Fruit fly (Drosophila melanogaster) whole organism, embryonic: ENCODE results near the gene pros.

Source experiments
- ATbp ChIP-seq: fragments of 200-800 bp; sonication (Bioruptor generic); optimal IDR thresholded peaks from 2 replicates; lab custom pipeline; 2017; ENCODE audit warnings: missing biosample characterization, mild to moderate bottlenecking, missing genetic modification characterization, missing genetic modification reagents
- Antp ChIP-seq: fragments of 200-800 bp; sonication (Bioruptor generic); optimal IDR thresholded peaks from 3 replicates; lab custom pipeline; 2016; ENCODE audit warnings: missing biosample characterization, missing genetic modification characterization
- Bgb ChIP-seq: fragments of 200-800 bp; sonication (Bioruptor generic); IDR thresholded peaks from 2 replicates; pipeline ENCODE4 v1.3.6; 2022; ENCODE audit warnings: missing biosample characterization, missing genetic modification characterization; ENCODE audit not compliant: partially characterized antibody
- CG10209 ChIP-seq: fragments of 200-800 bp; sonication (Bioruptor generic); optimal IDR thresholded peaks from 3 replicates; lab custom pipeline; 2017; ENCODE audit warnings: missing biosample characterization, mild to moderate bottlenecking, missing genetic modification characterization, missing genetic modification reagents
- CG1024 ChIP-seq: fragments of 200-800 bp; sonication (Bioruptor generic); IDR thresholded peaks from 2 replicates; pipeline ENCODE4 v1.3.6; 2022; ENCODE audit warnings: missing biosample characterization, missing genetic modification characterization
- CG11696 ChIP-seq: fragments of 200-800 bp; sonication (Bioruptor generic); IDR thresholded peaks from 2 replicates; pipeline ENCODE4 v1.3.6; 2022; ENCODE audit warnings: missing biosample characterization, missing genetic modification characterization
- CG12391 ChIP-seq: fragments of 200-800 bp; sonication (Bioruptor generic); optimal IDR thresholded peaks from 3 replicates; lab custom pipeline; 2018; ENCODE audit warnings: missing biosample characterization, mild to moderate bottlenecking, missing genetic modification characterization, moderate library complexity
- CG14710 ChIP-seq: fragments of 200-800 bp; sonication (Bioruptor generic); optimal IDR thresholded peaks from 3 replicates; lab custom pipeline; 2019; ENCODE audit warnings: missing biosample characterization, mild to moderate bottlenecking, missing genetic modification characterization, moderate library complexity
- CG15479 ChIP-seq: fragments of 200-800 bp; sonication (Bioruptor generic); optimal IDR thresholded peaks from 3 replicates; lab custom pipeline; 2019; ENCODE audit warnings: missing biosample characterization, mild to moderate bottlenecking, missing genetic modification characterization, moderate library complexity
- CG15514 ChIP-seq: fragments of 200-800 bp; sonication (Bioruptor generic); optimal IDR thresholded peaks from 3 replicates; lab custom pipeline; 2017; ENCODE audit warnings: missing biosample characterization, missing genetic modification characterization, mild to moderate bottlenecking, moderate library complexity, missing genetic modification reagents
- CG2712 ChIP-seq: fragments of 200-800 bp; optimal IDR thresholded peaks from 3 replicates; lab custom pipeline; 2019; ENCODE audit warnings: missing biosample characterization, mild to moderate bottlenecking, missing genetic modification characterization, moderate library complexity
- CG30431 ChIP-seq: fragments of 200-800 bp; sonication (Bioruptor generic); optimal IDR thresholded peaks from 2 replicates; lab custom pipeline; 2017; ENCODE audit warnings: missing biosample characterization, missing genetic modification characterization
- CG3407 ChIP-seq: fragments of 200-800 bp; sonication (Bioruptor generic); optimal IDR thresholded peaks from 2 replicates; lab custom pipeline; 2018; ENCODE audit warnings: missing biosample characterization, mild to moderate bottlenecking, missing genetic modification characterization
- CG4617 ChIP-seq: fragments of 200-800 bp; sonication (Bioruptor generic); optimal IDR thresholded peaks from 3 replicates; lab custom pipeline; 2016; ENCODE audit warnings: missing biosample characterization, missing genetic modification characterization, borderline replicate concordance
- CG5180 ChIP-seq: fragments of 200-800 bp; sonication (Bioruptor generic); optimal IDR thresholded peaks from 3 replicates; lab custom pipeline; 2017; ENCODE audit warnings: missing biosample characterization, missing genetic modification characterization, mild to moderate bottlenecking, moderate library complexity, missing genetic modification reagents
- CG7839 ChIP-seq: fragments of 200-800 bp; sonication (Bioruptor generic); optimal IDR thresholded peaks from 3 replicates; lab custom pipeline; 2018; ENCODE audit warnings: missing biosample characterization, mild to moderate bottlenecking, missing genetic modification characterization, moderate library complexity
- CG7987 ChIP-seq: fragments of 200-800 bp; sonication (Bioruptor generic); optimal IDR thresholded peaks from 2 replicates; lab custom pipeline; 2018; ENCODE audit warnings: missing biosample characterization, mild to moderate bottlenecking, missing genetic modification characterization, moderate library complexity
- CG9609 ChIP-seq: fragments of 200-800 bp; sonication (Bioruptor generic); optimal IDR thresholded peaks from 3 replicates; lab custom pipeline; 2016; ENCODE audit warnings: missing biosample characterization, missing genetic modification characterization
- CG9876 ChIP-seq: fragments of 200-800 bp; sonication (Bioruptor generic); optimal IDR thresholded peaks from 2 replicates; lab custom pipeline; 2016; ENCODE audit warnings: missing biosample characterization, missing genetic modification characterization
- Ets97D ChIP-seq: fragments of 200-800 bp; sonication (Bioruptor generic); optimal IDR thresholded peaks from 3 replicates; lab custom pipeline; 2016; ENCODE audit warnings: missing biosample characterization, missing genetic modification characterization
- Fer3 ChIP-seq: fragments of 200-800 bp; sonication (Bioruptor generic); optimal IDR thresholded peaks from 2 replicates; lab custom pipeline; 2018; ENCODE audit warnings: missing biosample characterization, mild to moderate bottlenecking, missing genetic modification characterization, moderate library complexity
- HLH3B ChIP-seq: fragments of 200-800 bp; sonication (Bioruptor generic); IDR thresholded peaks from 2 replicates; pipeline ENCODE4 v1.3.6; 2022; ENCODE audit warnings: missing biosample characterization, missing genetic modification characterization
- HLH54F ChIP-seq: fragments of 200-800 bp; sonication (Bioruptor generic); optimal IDR thresholded peaks from 3 replicates; lab custom pipeline; 2016; ENCODE audit warnings: missing biosample characterization, missing genetic modification characterization
- Hand ChIP-seq: fragments of 200-800 bp; sonication (Bioruptor generic); optimal IDR thresholded peaks from 2 replicates; lab custom pipeline; 2017; ENCODE audit warnings: mild to moderate bottlenecking, missing biosample characterization, missing genetic modification reagents, missing genetic modification characterization
- Med ChIP-seq: fragments of 200-800 bp; sonication (Bioruptor generic); peaks from one replicate; lab custom pipeline; 2016; ENCODE audit warnings: missing biosample characterization, missing genetic modification characterization, mild to moderate bottlenecking, inconsistent platforms, moderate library complexity
- Myb ChIP-seq: fragments of 200-800 bp; sonication (Bioruptor generic); optimal IDR thresholded peaks from 2 replicates; lab custom pipeline; 2016; ENCODE audit warnings: missing biosample characterization, missing genetic modification characterization
- PHDP ChIP-seq: fragments of 200-800 bp; sonication (Bioruptor generic); optimal IDR thresholded peaks from 3 replicates; lab custom pipeline; 2018; ENCODE audit warnings: missing biosample characterization, mild to moderate bottlenecking, missing genetic modification characterization, moderate library complexity
- TFAM ChIP-seq: fragments of 200-800 bp; sonication (Bioruptor generic); optimal IDR thresholded peaks from 2 replicates; lab custom pipeline; 2017; ENCODE audit warnings: missing biosample characterization, missing genetic modification characterization, inconsistent platforms
- ab ChIP-seq: fragments of 200-800 bp; sonication (Bioruptor generic); optimal IDR thresholded peaks from 2 replicates; lab custom pipeline; 2016; ENCODE audit warnings: missing biosample characterization, missing genetic modification characterization
- ac ChIP-seq: fragments of 200-800 bp; sonication (Bioruptor generic); optimal IDR thresholded peaks from 3 replicates; lab custom pipeline; 2017; ENCODE audit warnings: missing biosample characterization, mild to moderate bottlenecking, missing genetic modification characterization
- ato ChIP-seq: fragments of 200-800 bp; sonication (Bioruptor generic); IDR thresholded peaks from 2 replicates; pipeline ENCODE4 v1.3.6; 2022; ENCODE audit warnings: missing biosample characterization, missing genetic modification characterization; ENCODE audit not compliant: partially characterized antibody
- chif ChIP-seq, 2 experiments: fragments of 200-800 bp; sonication (Bioruptor generic); optimal IDR thresholded peaks; 3 replicates each; lab custom pipeline; 2016; ENCODE audit warnings: missing biosample characterization in 2 of 2, missing genetic modification characterization in 2 of 2
- esg ChIP-seq: fragments of 200-800 bp; sonication (Bioruptor generic); conservative IDR thresholded peaks from 2 replicates; pipeline ENCODE4 v1.3.6; 2022; ENCODE audit warnings: missing biosample characterization, missing genetic modification characterization
- fd102C ChIP-seq: fragments of 200-800 bp; sonication (Bioruptor generic); optimal IDR thresholded peaks from 2 replicates; lab custom pipeline; 2018; ENCODE audit warnings: missing biosample characterization, mild to moderate bottlenecking, missing genetic modification characterization, moderate library complexity
- fd64A ChIP-seq: fragments of 200-800 bp; sonication (Bioruptor generic); optimal IDR thresholded peaks from 3 replicates; lab custom pipeline; 2018; ENCODE audit warnings: missing biosample characterization, mild to moderate bottlenecking, missing genetic modification characterization
- gsb-n ChIP-seq: fragments of 200-800 bp; sonication (Bioruptor generic); optimal IDR thresholded peaks from 3 replicates; lab custom pipeline; 2018; ENCODE audit warnings: missing biosample characterization, mild to moderate bottlenecking, missing genetic modification characterization
- hbn ChIP-seq: fragments of 200-800 bp; sonication (Bioruptor generic); IDR thresholded peaks from 2 replicates; pipeline ENCODE4 v1.3.6; 2022; ENCODE audit warnings: missing biosample characterization, missing genetic modification characterization; ENCODE audit not compliant: partially characterized antibody
- ken ChIP-seq: fragments of 200-800 bp; sonication (Bioruptor generic); IDR thresholded peaks from 3 replicates; pipeline ENCODE4 v1.3.6; 2022; ENCODE audit warnings: missing biosample characterization, missing genetic modification characterization
- knrl ChIP-seq: fragments of 200-800 bp; sonication (Bioruptor generic); IDR thresholded peaks from 3 replicates; pipeline ENCODE4 v1.3.6; 2022; ENCODE audit warnings: missing biosample characterization, missing genetic modification characterization; ENCODE audit not compliant: partially characterized antibody
- nerfin-1 ChIP-seq: fragments of 200-800 bp; sonication (Bioruptor generic); optimal IDR thresholded peaks from 3 replicates; lab custom pipeline; 2019; ENCODE audit warnings: missing biosample characterization, mild to moderate bottlenecking, missing genetic modification characterization, moderate library complexity
- nerfin-2 ChIP-seq: fragments of 200-800 bp; sonication (Bioruptor generic); IDR thresholded peaks from 2 replicates; pipeline ENCODE4 v1.3.6; 2022; ENCODE audit warnings: missing biosample characterization, missing genetic modification characterization; ENCODE audit not compliant: partially characterized antibody
- oc ChIP-seq: fragments of 200-800 bp; sonication (Bioruptor generic); optimal IDR thresholded peaks from 2 replicates; lab custom pipeline; 2018; ENCODE audit warnings: missing biosample characterization, mild to moderate bottlenecking, missing genetic modification characterization, moderate library complexity
- sc ChIP-seq, 3 experiments: fragments of >200 bp in 2 of 3; fragments of 200-800 bp in 1 of 3; sonication (Bioruptor generic) in 1 of 3; optimal IDR thresholded peaks; 2 replicates in 2 of 3; 3 replicates in 1 of 3; lab custom pipeline; 2017; ENCODE audit warnings: mild to moderate bottlenecking in 1 of 3, missing biosample characterization in 1 of 3, missing genetic modification characterization in 1 of 3, missing genetic modification reagents in 1 of 3
- stwl ChIP-seq: fragments of 200-800 bp; sonication (Bioruptor generic); optimal IDR thresholded peaks from 3 replicates; lab custom pipeline; 2018; ENCODE audit warnings: missing biosample characterization, mild to moderate bottlenecking, missing genetic modification characterization, moderate library complexity
- vvl ChIP-seq: fragments of 200-800 bp; sonication (Bioruptor generic); IDR thresholded peaks from 2 replicates; pipeline ENCODE4 v1.3.6; 2022; ENCODE audit warnings: missing biosample characterization, missing genetic modification characterization
- z ChIP-seq: fragments of 200-800 bp; sonication (Bioruptor generic); IDR thresholded peaks from 3 replicates; pipeline ENCODE4 v1.3.6; 2022; ENCODE audit warnings: missing biosample characterization, missing genetic modification characterization

Gene pros

DNA sequence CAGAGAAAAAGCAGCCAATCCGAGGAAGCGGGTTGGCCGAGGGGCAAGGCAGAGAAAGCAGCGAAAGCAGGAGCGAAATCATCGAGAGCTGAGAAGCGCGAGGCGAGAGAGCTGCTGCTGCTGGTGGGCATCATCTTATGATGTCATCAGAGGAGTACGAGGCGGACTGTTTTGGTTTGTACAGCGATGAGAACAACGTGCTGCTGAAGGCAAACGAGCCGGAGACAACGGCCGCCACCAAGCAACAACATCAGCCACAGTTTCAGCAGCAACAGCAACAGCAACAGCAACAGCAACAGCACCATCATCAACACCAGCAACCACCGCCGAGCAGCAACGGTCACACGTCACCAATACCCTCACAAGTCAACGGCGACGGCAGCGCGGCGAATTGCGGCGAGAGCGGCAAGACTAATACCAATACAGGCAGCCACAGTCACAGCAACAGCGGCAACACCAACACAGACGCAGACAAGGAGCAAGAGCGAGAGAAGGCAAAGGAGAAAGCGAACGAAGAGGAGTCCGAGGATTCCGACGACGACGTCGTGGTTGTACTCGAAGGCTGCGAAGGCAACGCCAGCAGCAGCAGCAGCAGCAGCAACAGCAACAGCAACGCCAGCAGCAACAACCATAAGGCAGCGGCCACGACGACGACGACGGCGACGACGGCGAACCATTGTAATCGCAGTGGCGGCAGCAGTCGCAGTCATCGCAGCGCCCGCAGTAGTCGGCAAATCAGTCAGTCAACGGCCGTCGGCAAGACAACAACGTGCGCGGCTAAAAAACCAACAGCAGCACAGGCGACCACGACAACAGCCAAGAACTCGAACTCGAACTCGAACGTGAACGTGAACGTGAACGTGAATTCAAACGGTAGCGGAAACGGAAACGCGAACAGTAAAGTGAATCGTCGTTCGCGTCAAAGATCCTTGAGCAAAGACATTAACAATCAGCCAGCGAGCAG is 44.1 kb downstream of the pros start (continued):
- no peak for TF ChIP-seq CG15514 (GFP tag; lab: Kevin White, UChicago)
- TF ChIP-seq PHDP (tag; lab: Kevin White, UChicago) = no peak
- no peak for TF ChIP-seq CG30431
- no peak for TF ChIP-seq CG9876
- peak; percentile 12 for TF ChIP-seq CG12391 (tag; lab: Kevin White, UChicago)
- TF ChIP-seq stwl = no peak
- TF ChIP-seq HLH54F (GFP tag; lab: Kevin White, UChicago) = no peak
- no peak for TF ChIP-seq CG14710 (tag; lab: Kevin White, UChicago)
- TF ChIP-seq nerfin-2 (GFP tag; lab: Robert Waterston, UW) = no peak
- peak; percentile 43 for TF ChIP-seq CG2712
- 0 out of 3 replicates have a peak, but pooled peaks have one; percentile 33 for TF ChIP-seq knrl (GFP tag; lab: Robert Waterston, UW)
- TF ChIP-seq ac (GFP tag; lab: Kevin White, UChicago) = peak; percentile 42
- no peak for TF ChIP-seq Myb
- TF ChIP-seq CG5180 (GFP tag; lab: Kevin White, UChicago) = peak; percentile 95
- no peak for TF ChIP-seq CG11696
- TF ChIP-seq fd102C (GFP tag; lab: Kevin White, UChicago) = peak; percentile 53
- peak in 1 of 2 experiments; percentile 53 for TF ChIP-seq chif (GFP tag; optimal IDR thresholded peaks at IDR 0.05; lab: Kevin White, UChicago)
- no peak for TF ChIP-seq TFAM (GFP tag; lab: Kevin White, UChicago)
- peak; percentile 89 for TF ChIP-seq Med (GFP tag; lab: Kevin White, UChicago)
- TF ChIP-seq CG15479 (GFP tag; lab: Kevin White, UChicago) = peak; percentile 15
- peak; percentile 50 for TF ChIP-seq nerfin-1
- peak; percentile 52; the same call in 1 of the 2 replicates for TF ChIP-seq vvl
- TF ChIP-seq hbn (GFP tag; lab: Robert Waterston, UW) = 0 out of 2 replicates have a peak, but pooled peaks have one; percentile 32
- peak; percentile 26; the same call in 1 of the 2 replicates for TF ChIP-seq HLH3B
- TF ChIP-seq fd64A (GFP tag; lab: Kevin White, UChicago) = peak; percentile 28
- no peak for TF ChIP-seq CG9609 (GFP tag; lab: Kevin White, UChicago)
- TF ChIP-seq oc = peak; percentile 23
- TF ChIP-seq ken (GFP tag; lab: Robert Waterston, UW) = no peak
- no peak for TF ChIP-seq ato (GFP tag; lab: Robert Waterston, UW)
- TF ChIP-seq CG3407 (GFP tag; lab: Kevin White, UChicago) = no peak
- TF ChIP-seq Fer3 (tag; lab: Kevin White, UChicago) = no peak
- no peak for TF ChIP-seq sc (optimal IDR thresholded peaks at IDR 0.05; lab: Kevin White, UChicago)
- TF ChIP-seq sc (GFP tag; optimal IDR thresholded peaks at IDR 0.05; lab: Kevin White, UChicago) = peak; percentile 11
- peak; percentile 41; the same call in 1 of the 2 replicates for TF ChIP-seq CG1024 (GFP tag; lab: Robert Waterston, UW)
- TF ChIP-seq Bgb (GFP tag; lab: Robert Waterston, UW) = peak; percentile 36; the same call in 1 of the 2 replicates
- TF ChIP-seq ab (GFP tag; lab: Kevin White, UChicago) = no peak
- TF ChIP-seq Hand (GFP tag; lab: Kevin White, UChicago) = no peak
- no peak for TF ChIP-seq ATbp (GFP tag; lab: Kevin White, UChicago)
- peak; percentile 44 for TF ChIP-seq Antp (GFP tag; lab: Kevin White, UChicago)
- no peak for TF ChIP-seq CG7839 (tag; lab: Kevin White, UChicago)
- TF ChIP-seq CG7987 (GFP tag; lab: Kevin White, UChicago) = no peak
- peak; percentile 37 for TF ChIP-seq Ets97D (GFP tag; lab: Kevin White, UChicago)
- no peak for TF ChIP-seq CG4617 (GFP tag; lab: Kevin White, UChicago)
- TF ChIP-seq esg (GFP tag; lab: Robert Waterston, UW) = no peak
- TF ChIP-seq z (GFP tag; lab: Robert Waterston, UW) = peak; percentile 67; the same call in 2 of the 3 replicates
- peak; percentile 33 for TF ChIP-seq gsb-n
- TF ChIP-seq CG10209 (GFP tag; lab: Kevin White, UChicago) = peak; percentile 12
